Worm (Caenorhabditis elegans): ENCODE results near the gene cdc-25.2.

- TF ChIP-seq egl-27 (tag; optimal IDR thresholded peaks at IDR 0.05) (no peak), unc-130 (GFP tag; optimal IDR thresholded peaks at IDR 0.05) (no peak), ama-1 (optimal IDR thresholded peaks at IDR 0.05) (no peak), snpc-4 (tag; optimal IDR thresholded peaks at IDR 0.05) (no peak), mep-1 (tag; optimal IDR thresholded peaks at IDR 0.05) (no peak), madf-5 (GFP tag; IDR thresholded peaks at IDR 0.05) (no peak), ztf-11 (tag; optimal IDR thresholded peaks at IDR 0.05) (no peak), mes-2 (tag; optimal IDR thresholded peaks at IDR 0.05; ENCODE audit: poor library complexity, severe bottlenecking) (no peak), nhr-77 (tag; optimal IDR thresholded peaks at IDR 0.05) (no peak), T26A8.4 (GFP tag; IDR thresholded peaks at IDR 0.05) (no peak), hlh-30 (tag; optimal IDR thresholded peaks at IDR 0.05; ENCODE audit: insufficient read depth) (no peak), daf-12 (tag; optimal IDR thresholded peaks at IDR 0.05) (no peak), mdl-1 (tag; optimal IDR thresholded peaks at IDR 0.05) (no peak)
Measured at ce11 chrV:1534315-1534714, 32.6 kb upstream of the cdc-25.2 start, which contains the start of gene trx-5.
